Worm (Caenorhabditis elegans): Measurements from ENCODE around the gene B0507.3.

B0507.3 gene

ce11 chrV:8767493-8767892 lies 1.2 kb upstream of the B0507.3 start:
- peak; percentile 76 for TF ChIP-seq pha-4 (tag; optimal IDR thresholded peaks at IDR 0.05)
- TF ChIP-seq nhr-28 (tag; optimal IDR thresholded peaks at IDR 0.05) = no peak
- peak; percentile 87 for TF ChIP-seq elt-2 (tag; optimal IDR thresholded peaks at IDR 0.05)
- TF ChIP-seq pqm-1 (tag; optimal IDR thresholded peaks at IDR 0.05) = peak; percentile 89
- TF ChIP-seq nhr-11 (tag; optimal IDR thresholded peaks at IDR 0.05) = no peak

DNA sequence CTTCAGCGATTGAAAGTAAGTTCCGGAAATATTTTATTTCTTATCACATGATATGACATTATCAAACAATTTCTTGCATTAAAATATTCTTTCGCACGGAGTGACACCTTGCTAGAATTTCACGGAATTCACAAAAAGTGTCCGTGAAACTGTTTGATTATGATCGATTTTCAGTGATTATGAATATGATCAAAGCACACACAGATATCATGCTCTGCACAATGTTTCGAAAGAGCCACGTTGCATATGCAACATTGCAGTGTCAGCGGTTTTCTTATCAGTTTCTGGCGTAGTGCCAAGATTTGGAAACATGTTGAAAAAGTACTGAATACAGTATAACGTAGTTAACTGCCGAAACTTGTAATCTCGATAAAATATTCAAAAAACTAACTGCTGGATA lies 445 bp downstream of the B0507.3 start:
- TF ChIP-seq jun-1 (tag; optimal IDR thresholded peaks at IDR 0.05) (peak; percentile 85), elt-2 (tag; optimal IDR thresholded peaks at IDR 0.05) (peak; percentile 98), ZK546.5 (tag; optimal IDR thresholded peaks at IDR 0.05) (no peak), pha-4 (tag; optimal IDR thresholded peaks at IDR 0.05) (peak; percentile 34), skn-1 (tag; optimal IDR thresholded peaks at IDR 0.05) (no peak), pqm-1 (tag; optimal IDR thresholded peaks at IDR 0.05) (peak; percentile 84)

DNA sequence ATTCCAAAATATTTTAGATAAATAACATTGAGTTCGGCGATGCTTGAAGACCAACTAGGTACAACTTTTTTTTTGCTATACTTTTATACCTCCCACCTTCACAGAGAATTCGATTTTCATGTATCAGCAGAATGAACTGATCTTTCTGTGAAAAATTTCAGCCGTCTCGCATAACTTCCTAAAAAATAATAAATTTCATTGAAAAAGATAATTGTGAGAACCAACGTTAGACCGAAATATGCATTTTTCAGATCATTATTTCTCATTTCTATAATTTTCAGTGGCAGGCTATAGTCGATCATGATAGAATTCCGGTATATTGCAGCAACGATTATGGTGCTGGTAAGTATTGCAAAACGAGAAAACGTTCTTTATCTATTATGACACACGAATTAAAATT lies 2.9 kb downstream of the B0507.3 start, which contains the start of gene srx-115:
Gene srx-115 (plus strand): TSS at position 301 of the 400 bp plus-strand sequence.
- TF ChIP-seq pqm-1 (tag; optimal IDR thresholded peaks at IDR 0.05) = no peak
- TF ChIP-seq tbx-2 (tag; optimal IDR thresholded peaks at IDR 0.05) = no peak
- TF ChIP-seq lin-39 (tag; optimal IDR thresholded peaks at IDR 0.05) = no peak
- TF ChIP-seq egl-5 (tag; optimal IDR thresholded peaks at IDR 0.05) = no peak
- TF ChIP-seq ceh-16 (tag; optimal IDR thresholded peaks at IDR 0.05) = no peak
- no peak for TF ChIP-seq egl-27 (tag; optimal IDR thresholded peaks at IDR 0.05)
- no peak for TF ChIP-seq nhr-237 (tag; optimal IDR thresholded peaks at IDR 0.05)

DNA sequence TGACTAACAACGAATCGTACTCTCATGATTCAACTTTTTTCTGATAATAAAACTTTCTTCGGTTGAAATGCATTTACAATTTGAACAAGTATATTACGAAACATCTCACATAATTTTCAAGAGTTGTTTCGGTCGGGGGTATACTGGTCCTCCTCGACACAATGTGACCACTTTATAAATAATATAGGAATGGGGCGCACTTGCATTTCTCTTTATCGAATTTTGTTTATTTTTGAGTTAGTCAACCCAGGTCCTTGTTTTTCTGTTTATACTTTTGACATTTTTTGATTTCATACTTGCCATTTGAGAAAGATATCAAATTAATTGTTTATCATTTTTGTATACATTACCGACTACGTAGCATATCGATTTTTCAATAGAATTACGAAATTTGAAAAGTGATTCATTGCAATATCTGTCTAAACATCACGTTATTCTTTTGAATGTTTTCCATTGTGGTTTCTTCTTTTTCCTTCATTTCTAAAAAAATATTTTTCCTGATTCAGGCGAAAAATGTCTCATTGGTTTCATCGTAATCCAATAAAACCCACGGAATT lies 5.2 kb downstream of the B0507.3 start, which contains the start of gene B0507.2:
Gene B0507.2 (plus strand): TSS at position 507 of the 557 bp plus-strand sequence.
- TF ChIP-seq ceh-28 (tag; optimal IDR thresholded peaks at IDR 0.05) = peak; percentile 29
- TF ChIP-seq pqm-1 (tag; optimal IDR thresholded peaks at IDR 0.05) = peak; percentile 28
- TF ChIP-seq fkh-2 (tag; optimal IDR thresholded peaks at IDR 0.05) = no peak
- peak; percentile 40 for TF ChIP-seq lin-15B (tag; optimal IDR thresholded peaks at IDR 0.05)
- peak; percentile 74 for TF ChIP-seq pha-4 (tag; optimal IDR thresholded peaks at IDR 0.05)
- TF ChIP-seq unc-62 (GFP tag; optimal IDR thresholded peaks at IDR 0.05) = no peak
- peak; percentile 41 for TF ChIP-seq snpc-4 (tag; optimal IDR thresholded peaks at IDR 0.05)
- TF ChIP-seq aly-2 (tag; optimal IDR thresholded peaks at IDR 0.05) = no peak
- TF ChIP-seq elt-2 (tag; optimal IDR thresholded peaks at IDR 0.05) = peak; percentile 37

ce11 chrV:8776270-8776669 lies 7.6 kb downstream of the B0507.3 start, which contains the start of gene B0507.1:
B0507.1 (plus strand) TSS chrV:8776570.
- TF ChIP-seq unc-62 (GFP tag; optimal IDR thresholded peaks at IDR 0.05) (no peak), nhr-28 (tag; optimal IDR thresholded peaks at IDR 0.05) (no peak), lsy-12 (tag; optimal IDR thresholded peaks at IDR 0.05) (no peak), ZK546.5 (tag; optimal IDR thresholded peaks at IDR 0.05) (no peak), nhr-25 (tag; optimal IDR thresholded peaks at IDR 0.05) (no peak), ztf-4 (tag; optimal IDR thresholded peaks at IDR 0.05) (no peak), fkh-10 (GFP tag; optimal IDR thresholded peaks at IDR 0.05) (no peak), pqm-1 (tag; optimal IDR thresholded peaks at IDR 0.05) (no peak), R02D3.7 (tag; optimal IDR thresholded peaks at IDR 0.05) (no peak)

DNA sequence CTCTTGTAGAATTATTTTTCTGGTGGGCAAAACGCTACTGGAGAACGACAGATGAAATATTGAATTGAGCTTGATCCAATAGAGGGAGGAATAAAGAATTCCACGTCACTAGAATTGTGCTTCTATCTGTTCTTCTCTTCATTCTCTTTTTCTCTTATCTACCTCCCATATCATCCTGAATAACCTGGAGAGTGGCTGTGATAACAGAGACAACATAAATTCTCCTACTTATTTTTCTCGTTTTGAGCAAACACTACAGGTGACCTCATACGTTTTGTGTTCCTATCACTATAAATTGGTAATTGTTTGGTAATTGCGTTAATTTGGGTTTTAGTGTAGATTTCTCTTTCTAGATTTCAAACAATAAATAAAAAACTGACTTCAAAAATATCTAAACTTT lies 12.5 kb downstream of the B0507.3 start:
- peak; percentile 4 for TF ChIP-seq pha-4 (tag; optimal IDR thresholded peaks at IDR 0.05)
- TF ChIP-seq ama-1 (optimal IDR thresholded peaks at IDR 0.05) = no peak
- no peak for TF ChIP-seq nhr-28 (tag; optimal IDR thresholded peaks at IDR 0.05)
- peak; percentile 70 for TF ChIP-seq elt-2 (tag; optimal IDR thresholded peaks at IDR 0.05)
- TF ChIP-seq ceh-82 (tag; optimal IDR thresholded peaks at IDR 0.05) = no peak
- no peak for TF ChIP-seq nhr-23 (tag; optimal IDR thresholded peaks at IDR 0.05)
- peak; percentile 8 for TF ChIP-seq pqm-1 (tag; optimal IDR thresholded peaks at IDR 0.05)
- TF ChIP-seq nhr-237 (tag; optimal IDR thresholded peaks at IDR 0.05) = no peak
- no peak for TF ChIP-seq fkh-10 (GFP tag; optimal IDR thresholded peaks at IDR 0.05)

DNA sequence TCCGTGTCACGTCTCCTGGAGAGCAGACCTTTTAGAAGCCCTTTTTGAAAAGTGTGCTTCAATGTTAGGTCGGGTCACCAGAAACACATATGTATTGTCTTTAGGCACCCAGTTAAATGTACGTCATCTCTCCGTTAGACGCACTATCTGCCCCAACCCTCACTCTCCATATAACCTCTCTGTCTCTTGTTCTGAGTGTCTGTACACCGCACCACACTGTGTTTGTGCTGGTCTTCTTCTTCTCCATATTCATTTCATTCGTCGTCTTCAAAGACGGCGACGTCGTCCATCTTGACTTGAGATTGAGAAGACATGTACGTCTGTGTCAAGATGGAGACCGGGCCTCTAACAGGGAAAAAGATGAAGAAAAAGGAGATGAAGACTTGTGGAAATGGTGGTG lies 13.4 kb downstream of the B0507.3 start:
- TF ChIP-seq zag-1 (tag; optimal IDR thresholded peaks at IDR 0.05) (no peak), pha-4 (tag; optimal IDR thresholded peaks at IDR 0.05) (peak; percentile 6)
